Worm (Caenorhabditis elegans): ENCODE measurements around the gene cpf-2.

cpf-2 gene

DNA sequence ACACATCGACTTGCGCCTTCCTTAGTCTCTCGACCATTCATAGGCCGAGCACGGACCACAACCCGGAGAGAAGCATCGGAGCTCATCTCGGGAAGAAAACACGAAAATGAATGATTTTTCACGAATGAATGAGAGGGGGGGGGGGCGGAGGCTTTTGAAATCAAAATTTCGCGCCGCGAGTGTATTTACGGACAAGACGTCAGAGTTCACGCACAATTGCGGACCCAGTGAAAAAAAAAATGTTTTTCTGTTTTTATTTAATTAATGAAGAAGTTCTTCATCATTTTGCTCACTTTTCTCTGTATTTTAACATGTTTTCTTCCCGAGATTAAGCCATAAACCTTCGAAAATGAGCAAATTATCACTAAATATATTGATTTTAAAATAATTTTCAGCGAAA, 38.4 kb upstream of the cpf-2 start, which contains the start of the genes klp-19 and slc-36.1 (continued):
- peak; percentile 56 for TF ChIP-seq snpc-1.3 (tag; optimal IDR thresholded peaks at IDR 0.05; ENCODE audit: insufficient read depth)
- no peak for TF ChIP-seq atf-7 (tag; optimal IDR thresholded peaks at IDR 0.05)
- TF ChIP-seq ceh-79 (tag; optimal IDR thresholded peaks at IDR 0.05), result no peak
- TF ChIP-seq F37B4.10 (GFP tag; IDR thresholded peaks at IDR 0.05), result no peak
- no peak for TF ChIP-seq somi-1 (GFP tag; optimal IDR thresholded peaks at IDR 0.05)
- TF ChIP-seq attf-3 (GFP tag; conservative IDR thresholded peaks at IDR 0.05), result no peak
- TF ChIP-seq nhr-90 (tag; optimal IDR thresholded peaks at IDR 0.05), result no peak
- TF ChIP-seq dpl-1 (GFP tag; optimal IDR thresholded peaks at IDR 0.05), result peak; percentile 84
- no peak for TF ChIP-seq ekl-4 (GFP tag; IDR thresholded peaks at IDR 0.05)
- TF ChIP-seq snpc-1.1 (tag; optimal IDR thresholded peaks at IDR 0.05; ENCODE audit: insufficient read depth), result no peak
- TF ChIP-seq F10E7.11 (tag; optimal IDR thresholded peaks at IDR 0.05), result no peak
- no peak for TF ChIP-seq lin-26 (GFP tag; IDR thresholded peaks at IDR 0.05)
- TF ChIP-seq snpc-3.4 (tag; optimal IDR thresholded peaks at IDR 0.05), result peak; percentile 51
- no peak for TF ChIP-seq aptf-2 (GFP tag; conservative IDR thresholded peaks at IDR 0.05)
- no peak for TF ChIP-seq bed-1 (GFP tag; IDR thresholded peaks at IDR 0.05)
- TF ChIP-seq cebp-2 (GFP tag; IDR thresholded peaks at IDR 0.05), result no peak
- no peak for TF ChIP-seq attf-6 (GFP tag; IDR thresholded peaks at IDR 0.05)
- peak; percentile 13; the same call in 1 of the 2 replicates for TF ChIP-seq hmg-1.2 (GFP tag; IDR thresholded peaks at IDR 0.05)
- TF ChIP-seq K12H6.12 (tag; optimal IDR thresholded peaks at IDR 0.05), result no peak
- peak; percentile 78 for TF ChIP-seq F23B12.7 (tag; optimal IDR thresholded peaks at IDR 0.05; ENCODE audit: insufficient read depth)
- TF ChIP-seq madf-10 (tag; optimal IDR thresholded peaks at IDR 0.05), result no peak
- no peak for TF ChIP-seq Y53G8AR.9 (GFP tag; conservative IDR thresholded peaks at IDR 0.05)
- TF ChIP-seq nhr-80 (tag; optimal IDR thresholded peaks at IDR 0.05), result no peak
- TF ChIP-seq sptf-2 (GFP tag; optimal IDR thresholded peaks at IDR 0.05), result no peak
- no peak for TF ChIP-seq F57C9.4 (tag; optimal IDR thresholded peaks at IDR 0.05)
- no peak for TF ChIP-seq C06A6.2 (GFP tag; conservative IDR thresholded peaks at IDR 0.05)
- no peak for TF ChIP-seq Y67H2A.10 (GFP tag; conservative IDR thresholded peaks at IDR 0.05)
- no peak for TF ChIP-seq Y53F4B.3 (GFP tag; IDR thresholded peaks at IDR 0.05)
- TF ChIP-seq mes-4 (tag; optimal IDR thresholded peaks at IDR 0.05), result no peak
- TF ChIP-seq mel-28 (tag; optimal IDR thresholded peaks at IDR 0.05; ENCODE audit: borderline replicate concordance), result no peak
- no peak for TF ChIP-seq egl-44 (GFP tag; IDR thresholded peaks at IDR 0.05)
- no peak for TF ChIP-seq ceh-58 (GFP tag; IDR thresholded peaks at IDR 0.05)
- TF ChIP-seq tbx-9 (tag; optimal IDR thresholded peaks at IDR 0.05; ENCODE audit: borderline replicate concordance), result no peak
- no peak for TF ChIP-seq unc-62 (GFP tag; optimal IDR thresholded peaks at IDR 0.05)
- TF ChIP-seq egrh-3 (GFP tag; IDR thresholded peaks at IDR 0.05), result peak; percentile 62
- TF ChIP-seq zfh-2 (GFP tag; conservative IDR thresholded peaks at IDR 0.05), result no peak
- TF ChIP-seq lsl-1 (GFP tag; optimal IDR thresholded peaks at IDR 0.05), result peak; percentile 64
- no peak for TF ChIP-seq B0336.3 (GFP tag; IDR thresholded peaks at IDR 0.05)
- TF ChIP-seq ztf-22 (GFP tag; optimal IDR thresholded peaks at IDR 0.05), result no peak
- TF ChIP-seq B0261.1 (tag; optimal IDR thresholded peaks at IDR 0.05), result no peak
- no peak for TF ChIP-seq fkh-3 (tag; optimal IDR thresholded peaks at IDR 0.05)
- peak; percentile 78 for TF ChIP-seq lin-54 (GFP tag; optimal IDR thresholded peaks at IDR 0.05)
- TF ChIP-seq hlh-12 (tag; optimal IDR thresholded peaks at IDR 0.05), result no peak
- no peak for TF ChIP-seq B0035.1 (tag; optimal IDR thresholded peaks at IDR 0.05)
- TF ChIP-seq nhr-179 (tag; optimal IDR thresholded peaks at IDR 0.05), result no peak
- TF ChIP-seq hsf-1 (GFP tag; IDR thresholded peaks at IDR 0.05), result no peak
- TF ChIP-seq let-607 (tag; optimal IDR thresholded peaks at IDR 0.05), result no peak
- peak; percentile 68 for TF ChIP-seq dox-1 (GFP tag; IDR thresholded peaks at IDR 0.05)

Measured in whole organism, young adult.